Fruit fly (Drosophila melanogaster): ENCODE results near the gene CG42724.

- TF ChIP-seq achi (GFP tag; optimal IDR thresholded peaks at IDR 0.05) (no peak), Eip75B (GFP tag; optimal IDR thresholded peaks at IDR 0.05) (no peak), Sox15 (GFP tag; optimal IDR thresholded peaks at IDR 0.05) (no peak), CG34406 (GFP tag; optimal IDR thresholded peaks at IDR 0.05) (no peak), Lpt (GFP tag; optimal IDR thresholded peaks at IDR 0.05) (no peak), CG10669 (GFP tag; optimal IDR thresholded peaks at IDR 0.05) (no peak), CG6276 (GFP tag; optimal IDR thresholded peaks at IDR 0.05) (no peak), CG15336 (GFP tag; IDR thresholded peaks at IDR 0.05) (no peak), Sox102F (GFP tag; optimal IDR thresholded peaks at IDR 0.05) (no peak), CG3919 (GFP tag; optimal IDR thresholded peaks at IDR 0.05) (no peak), CG11902 (GFP tag; optimal IDR thresholded peaks at IDR 0.05) (no peak)
Measured at dm6 chr3R:6329774-6330298, 38.3 kb downstream of the CG42724 start, which contains the start of gene Osi18.
